Fruit fly (Drosophila melanogaster): ENCODE results near the gene papi.

dm6 chr2L:2178810-2179143 is 41.8 kb upstream of the papi start:
- no peak for TF ChIP-seq insv (optimal IDR thresholded peaks at IDR 0.05)
- TF ChIP-seq Myc (optimal IDR thresholded peaks at IDR 0.05), result no peak
- no peak for TF ChIP-seq h (optimal IDR thresholded peaks at IDR 0.05)

All from Kc167 (cell line).